Worm (Caenorhabditis elegans) whole organism, young adult: ENCODE results near the gene nep-1.

Source experiments
- B0035.1 ChIP-seq: sonication (generic microtip); optimal IDR thresholded peaks from 2 replicates; lab custom pipeline; 2016; ENCODE audit warnings: missing genetic modification characterization, mild to moderate bottlenecking, missing compliant biosample characterization, missing genotype, missing genetic modification reagents
- B0336.3 ChIP-seq: fragments of 200-800 bp; sonication (Bioruptor generic); IDR thresholded peaks from 2 replicates; pipeline ENCODE4 v1.3.6; 2022; ENCODE audit warnings: missing genetic modification characterization, missing compliant biosample characterization
- D2030.7 ChIP-seq: fragments of 200-800 bp; sonication (Bioruptor generic); IDR thresholded peaks from 2 replicates; pipeline ENCODE4 v1.3.6; 2022; ENCODE audit warnings: missing genetic modification reagents, missing genetic modification characterization, missing compliant biosample characterization
- F10E7.11 ChIP-seq: sonication (generic microtip); optimal IDR thresholded peaks from 2 replicates; lab custom pipeline; 2017; ENCODE audit warnings: mild to moderate bottlenecking, missing genetic modification characterization, moderate library complexity, missing compliant biosample characterization
- F23B12.7 ChIP-seq: sonication (generic microtip); optimal IDR thresholded peaks from 2 replicates; lab custom pipeline; 2017; ENCODE audit warnings: missing genetic modification characterization, mild to moderate bottlenecking, missing compliant biosample characterization, antibody characterized with exemption, moderate library complexity; ENCODE audit not compliant: insufficient read depth
- F52B5.7 ChIP-seq: sonication (generic microtip); optimal IDR thresholded peaks from 2 replicates; lab custom pipeline; 2016; ENCODE audit warnings: mild to moderate bottlenecking, missing genetic modification characterization, missing compliant biosample characterization
- F57A8.1 ChIP-seq: fragments of 200-800 bp; sonication (Bioruptor generic); optimal IDR thresholded peaks from 2 replicates; lab custom pipeline; 2018; ENCODE audit warnings: mild to moderate bottlenecking, missing genetic modification characterization, moderate library complexity, missing compliant biosample characterization
- K11D2.4 ChIP-seq: fragments of 200-800 bp; sonication (Bioruptor generic); IDR thresholded peaks from 2 replicates; pipeline ENCODE4 v1.3.6; 2022; ENCODE audit warnings: missing genetic modification reagents, missing genetic modification characterization, missing compliant biosample characterization
- Y56A3A.18 ChIP-seq: fragments of 200-800 bp; sonication (Bioruptor generic); IDR thresholded peaks from 2 replicates; pipeline ENCODE4 v1.3.6; 2022; ENCODE audit warnings: missing genetic modification reagents, missing genetic modification characterization, missing compliant biosample characterization
- Y79H2A.3 ChIP-seq: fragments of 200-800 bp; sonication (Bioruptor generic); conservative IDR thresholded peaks from 2 replicates; pipeline ENCODE4 v1.3.6; 2022; ENCODE audit warnings: missing genetic modification reagents, missing genetic modification characterization, missing compliant biosample characterization
- ZK185.1 ChIP-seq: sonication (generic microtip); optimal IDR thresholded peaks from 2 replicates; lab custom pipeline; 2016; ENCODE audit warnings: mild to moderate bottlenecking, missing genetic modification characterization, missing compliant biosample characterization; ENCODE audit not compliant: poor library complexity, severe bottlenecking
- akir-1 ChIP-seq: fragments of 200-800 bp; sonication (Bioruptor generic); optimal IDR thresholded peaks from 2 replicates; lab custom pipeline; 2018; ENCODE audit warnings: mild to moderate bottlenecking, missing genetic modification characterization, moderate library complexity, missing compliant biosample characterization
- atf-7 ChIP-seq: sonication (generic microtip); optimal IDR thresholded peaks from 2 replicates; lab custom pipeline; 2017; ENCODE audit warnings: mild to moderate bottlenecking, missing genetic modification characterization, missing compliant biosample characterization
- attf-3 ChIP-seq: fragments of 200-800 bp; sonication (Bioruptor generic); conservative IDR thresholded peaks from 2 replicates; pipeline ENCODE4 v1.3.6; 2022; ENCODE audit warnings: missing genetic modification reagents, missing genetic modification characterization, missing compliant biosample characterization
- attf-5 ChIP-seq: fragments of 200-800 bp; sonication (Bioruptor generic); optimal IDR thresholded peaks from 2 replicates; lab custom pipeline; 2018; ENCODE audit warnings: mild to moderate bottlenecking, missing genetic modification characterization, missing compliant biosample characterization
- attf-6 ChIP-seq: fragments of 200-800 bp; sonication (Bioruptor generic); IDR thresholded peaks from 2 replicates; pipeline ENCODE4 v1.3.6; 2022; ENCODE audit warnings: missing genetic modification reagents, missing genetic modification characterization, missing compliant biosample characterization
- bed-1 ChIP-seq: fragments of 200-800 bp; sonication (Bioruptor generic); IDR thresholded peaks from 2 replicates; pipeline ENCODE4 v1.3.6; 2022; ENCODE audit warnings: missing genetic modification reagents, missing genetic modification characterization, missing compliant biosample characterization
- cebp-1 ChIP-seq, 2 experiments: fragments of 200-800 bp in 1 of 2; sonication (Bioruptor generic) in 1 of 2; sonication (generic microtip) in 1 of 2; IDR thresholded peaks in 1 of 2; optimal IDR thresholded peaks in 1 of 2; 2 replicates each; pipeline versions ENCODE4 v1.3.6 to Lab custom; 2017 to 2022; ENCODE audit warnings: missing compliant biosample characterization in 2 of 2, missing genetic modification characterization in 2 of 2, mild to moderate bottlenecking in 1 of 2, missing genetic modification reagents in 1 of 2, moderate library complexity in 1 of 2
- ceh-100 ChIP-seq: fragments of 200-800 bp; sonication (Bioruptor generic); IDR thresholded peaks from 2 replicates; pipeline ENCODE4 v1.3.6; 2022; ENCODE audit warnings: missing genetic modification reagents, missing genetic modification characterization, missing compliant biosample characterization
- ceh-27 ChIP-seq: fragments of 200-800 bp; sonication (Bioruptor generic); optimal IDR thresholded peaks from 2 replicates; lab custom pipeline; 2018; ENCODE audit warnings: mild to moderate bottlenecking, missing genetic modification characterization, moderate library complexity, missing compliant biosample characterization
- egrh-3 ChIP-seq: fragments of 200-800 bp; sonication (Bioruptor generic); IDR thresholded peaks from 2 replicates; pipeline ENCODE4 v1.3.6; 2022; ENCODE audit warnings: missing genetic modification reagents, missing genetic modification characterization, missing compliant biosample characterization
- ekl-4 ChIP-seq: fragments of 200-800 bp; sonication (Bioruptor generic); IDR thresholded peaks from 2 replicates; pipeline ENCODE4 v1.3.6; 2022; ENCODE audit warnings: missing genetic modification reagents, missing genetic modification characterization, missing compliant biosample characterization
- hsf-1 ChIP-seq: fragments of 200-800 bp; sonication (Bioruptor generic); IDR thresholded peaks from 2 replicates; pipeline ENCODE4 v1.3.6; 2022; ENCODE audit warnings: missing genetic modification reagents, missing genetic modification characterization, missing compliant biosample characterization
- lag-1 ChIP-seq: fragments of 200-800 bp; sonication (Bioruptor generic); IDR thresholded peaks from 2 replicates; pipeline ENCODE4 v1.3.6; 2022; ENCODE audit warnings: missing genetic modification reagents, missing genetic modification characterization, missing compliant biosample characterization
- let-526 ChIP-seq: fragments of 200-800 bp; sonication (Bioruptor generic); IDR thresholded peaks from 2 replicates; pipeline ENCODE4 v1.3.6; 2022; ENCODE audit warnings: missing genetic modification reagents, missing genetic modification characterization, missing compliant biosample characterization
- lin-26 ChIP-seq: fragments of 200-800 bp; sonication (Bioruptor generic); IDR thresholded peaks from 2 replicates; pipeline ENCODE4 v1.3.6; 2022; ENCODE audit warnings: missing genetic modification reagents, missing genetic modification characterization, missing compliant biosample characterization
- lin-40 ChIP-seq: sonication (generic microtip); optimal IDR thresholded peaks from 2 replicates; lab custom pipeline; 2016; ENCODE audit warnings: missing genetic modification characterization, mild to moderate bottlenecking, missing compliant biosample characterization, missing genotype, missing genetic modification reagents
- lir-1 ChIP-seq: fragments of 200-800 bp; sonication (Bioruptor generic); conservative IDR thresholded peaks from 2 replicates; pipeline ENCODE4 v1.3.6; 2022; ENCODE audit warnings: missing genetic modification reagents, missing genetic modification characterization, missing compliant biosample characterization
- lsl-1 ChIP-seq: fragments of 200-800 bp; sonication (Bioruptor generic); optimal IDR thresholded peaks from 2 replicates; lab custom pipeline; 2018; ENCODE audit warnings: mild to moderate bottlenecking, missing genetic modification characterization, moderate library complexity, missing compliant biosample characterization
- lsy-27 ChIP-seq: sonication (generic microtip); optimal IDR thresholded peaks from 2 replicates; lab custom pipeline; 2017; ENCODE audit warnings: missing genetic modification characterization, mild to moderate bottlenecking, missing compliant biosample characterization, antibody characterized with exemption, missing genotype, borderline replicate concordance; ENCODE audit not compliant: insufficient read depth
- madf-3 ChIP-seq: fragments of 200-800 bp; sonication (Bioruptor generic); IDR thresholded peaks from 2 replicates; pipeline ENCODE4 v1.3.6; 2022; ENCODE audit warnings: missing genetic modification reagents, missing genetic modification characterization, missing compliant biosample characterization
- madf-8 ChIP-seq: fragments of 200-800 bp; sonication (Bioruptor generic); conservative IDR thresholded peaks from 2 replicates; pipeline ENCODE4 v1.3.6; 2022; ENCODE audit warnings: missing genetic modification reagents, missing genetic modification characterization, missing compliant biosample characterization
- nhr-27 ChIP-seq: fragments of 200-800 bp; sonication (Bioruptor generic); optimal IDR thresholded peaks from 2 replicates; lab custom pipeline; 2018; ENCODE audit warnings: mild to moderate bottlenecking, missing genetic modification characterization, moderate library complexity, missing compliant biosample characterization
- nhr-80 ChIP-seq: sonication (generic microtip); optimal IDR thresholded peaks from 2 replicates; lab custom pipeline; 2016; ENCODE audit warnings: missing genetic modification characterization, missing compliant biosample characterization
- rec-8 ChIP-seq, 2 experiments: sonication (generic microtip); optimal IDR thresholded peaks; 2 replicates each; lab custom pipeline; 2016; ENCODE audit warnings: mild to moderate bottlenecking in 2 of 2, missing genetic modification characterization in 2 of 2, missing genetic modification reagents in 2 of 2, missing genotype in 2 of 2, missing biosample characterization in 1 of 2, missing compliant biosample characterization in 1 of 2, moderate library complexity in 1 of 2
- rpc-1 ChIP-seq, 2 experiments: fragments of 150-350 bp in 1 of 2; sonication (generic microtip) in 1 of 2; optimal IDR thresholded peaks; 2 replicates each; lab custom pipeline; 2014 to 2018; ENCODE audit warnings: missing biosample characterization in 1 of 2, missing genetic modification characterization in 1 of 2, missing genetic modification reagents in 1 of 2, missing genotype in 1 of 2
- sea-2 ChIP-seq: fragments of 200-800 bp; sonication (Bioruptor generic); IDR thresholded peaks from 2 replicates; pipeline ENCODE4 v1.3.6; 2022; ENCODE audit warnings: missing genetic modification characterization, missing compliant biosample characterization
- sptf-2 ChIP-seq: fragments of 200-800 bp; sonication (Bioruptor generic); optimal IDR thresholded peaks from 2 replicates; lab custom pipeline; 2018; ENCODE audit warnings: mild to moderate bottlenecking, missing genetic modification characterization, missing compliant biosample characterization
- tbp1 ChIP-seq: fragments of 200-800 bp; sonication (Bioruptor generic); optimal IDR thresholded peaks from 2 replicates; lab custom pipeline; 2018; ENCODE audit warnings: mild to moderate bottlenecking, missing genetic modification characterization, missing compliant biosample characterization
- unc-62 ChIP-seq: fragments of 150-350 bp; optimal IDR thresholded peaks from 2 replicates; lab custom pipeline; 2014; ENCODE audit warnings: missing biosample characterization, missing genetic modification reagents, missing genetic modification characterization
- zfh-2 ChIP-seq: fragments of 200-800 bp; sonication (Bioruptor generic); conservative IDR thresholded peaks from 2 replicates; pipeline ENCODE4 v1.3.6; 2022; ENCODE audit warnings: missing genetic modification reagents, missing genetic modification characterization, missing compliant biosample characterization
- ztf-22 ChIP-seq: fragments of 200-800 bp; sonication (Bioruptor generic); optimal IDR thresholded peaks from 2 replicates; lab custom pipeline; 2018; ENCODE audit warnings: mild to moderate bottlenecking, missing genetic modification characterization, moderate library complexity, missing compliant biosample characterization
- ztf-25 ChIP-seq: fragments of 200-800 bp; sonication (Bioruptor generic); IDR thresholded peaks from 2 replicates; pipeline ENCODE4 v1.3.6; 2022; ENCODE audit warnings: missing genetic modification reagents, missing genetic modification characterization, missing compliant biosample characterization
- ztf-26 ChIP-seq: sonication (generic microtip); optimal IDR thresholded peaks from 2 replicates; lab custom pipeline; 2017; ENCODE audit warnings: missing genetic modification characterization, missing compliant biosample characterization
- ztf-28 ChIP-seq: fragments of 200-800 bp; sonication (Bioruptor generic); IDR thresholded peaks from 2 replicates; pipeline ENCODE4 v1.3.6; 2022; ENCODE audit warnings: missing genetic modification reagents, missing genetic modification characterization, missing compliant biosample characterization
- ztf-3 ChIP-seq: fragments of 200-800 bp; sonication (Bioruptor generic); optimal IDR thresholded peaks from 2 replicates; lab custom pipeline; 2018; ENCODE audit warnings: mild to moderate bottlenecking, missing genetic modification characterization, missing compliant biosample characterization

nep-1 gene

DNA sequence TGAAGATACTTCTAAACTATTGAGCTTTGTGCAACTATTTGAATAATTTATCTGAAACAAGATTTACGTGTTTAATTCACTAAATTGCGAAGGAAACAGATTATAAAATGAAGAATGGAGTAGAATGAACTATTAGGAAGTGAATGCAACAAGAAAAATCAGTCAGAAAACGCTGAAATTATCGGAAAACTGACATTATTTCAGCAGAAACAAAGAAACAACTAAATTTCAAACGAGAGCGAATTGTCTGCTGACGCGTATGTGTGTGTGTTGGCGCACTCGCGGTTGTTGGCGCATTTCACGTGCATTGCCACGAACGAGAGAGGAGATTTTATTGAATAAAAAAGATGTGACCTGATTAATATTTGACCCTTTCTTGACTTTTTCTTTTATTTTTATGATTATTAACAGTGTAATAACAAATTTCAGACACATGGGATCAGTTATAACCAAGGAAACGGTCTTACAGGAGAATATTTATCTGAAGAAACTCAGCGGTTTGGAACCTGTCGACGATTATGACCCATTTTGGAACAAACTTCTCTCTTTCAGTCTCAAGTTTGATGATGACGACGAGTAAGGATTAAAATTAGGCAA is 19.0 kb upstream of the nep-1 start, which contains the start of the genes trr-1 and C47D12.2 (continued):
- TF ChIP-seq tbp1 (peak; percentile 35), ceh-27 (GFP tag; lab: Kevin White, UChicago) (no peak), hsf-1 (GFP tag; lab: Robert Waterston, UW) (no peak), ztf-28 (GFP tag; lab: Robert Waterston, UW) (no peak), ZK185.1 (tag; lab: Kevin White, UChicago) (peak; percentile 60), egrh-3 (no peak), lag-1 (GFP tag; lab: Robert Waterston, UW) (no peak), D2030.7 (peak; percentile 34; the same call in 1 of the 2 replicates), nhr-27 (tag; lab: Kevin White, UChicago) (no peak), B0035.1 (tag; lab: Kevin White, UChicago) (no peak), lir-1 (GFP tag; lab: Robert Waterston, UW) (no peak), attf-5 (peak; percentile 84), F23B12.7 (no peak), lin-40 (tag; lab: Kevin White, UChicago) (no peak), ztf-22 (GFP tag; lab: Kevin White, UChicago) (no peak), madf-3 (no peak), lsy-27 (tag; lab: Kevin White, UChicago) (no peak), rec-8 (tag; optimal IDR thresholded peaks at IDR 0.05; lab: Kevin White, UChicago) (no peak), Y56A3A.18 (GFP tag; lab: Robert Waterston, UW) (no peak), attf-3 (GFP tag; lab: Robert Waterston, UW) (peak; percentile 56; the same call in 1 of the 2 replicates), bed-1 (GFP tag; lab: Robert Waterston, UW) (no peak), B0336.3 (0 out of 2 replicates have a peak, but pooled peaks have one; percentile 18), F10E7.11 (tag; lab: Kevin White, UChicago) (no peak), akir-1 (GFP tag; lab: Kevin White, UChicago) (no peak), sptf-2 (GFP tag; lab: Kevin White, UChicago) (no peak), sea-2 (GFP tag; lab: Robert Waterston, UW) (no peak), ekl-4 (no peak), ceh-100 (GFP tag; lab: Robert Waterston, UW) (no peak), lin-26 (no peak), atf-7 (no peak), ztf-26 (tag; lab: Kevin White, UChicago) (no peak), madf-8 (no peak), K11D2.4 (no peak), ztf-25 (GFP tag; lab: Robert Waterston, UW) (no peak), F57A8.1 (no peak), unc-62 (GFP tag; lab: Kevin White, UChicago) (no peak), nhr-80 (peak; percentile 42), let-526 (GFP tag; lab: Robert Waterston, UW) (no peak), Y79H2A.3 (GFP tag; lab: Robert Waterston, UW) (no peak), lsl-1 (GFP tag; lab: Kevin White, UChicago) (peak; percentile 68), zfh-2 (GFP tag; lab: Robert Waterston, UW) (no peak), F52B5.7 (tag; lab: Kevin White, UChicago) (no peak), attf-6 (GFP tag; lab: Robert Waterston, UW) (no peak), ztf-3 (GFP tag; lab: Kevin White, UChicago) (no peak), cebp-1 (GFP tag; IDR thresholded peaks at IDR 0.05; lab: Robert Waterston, UW) (no peak), cebp-1 (tag; optimal IDR thresholded peaks at IDR 0.05; lab: Kevin White, UChicago) (no peak), rpc-1 (optimal IDR thresholded peaks at IDR 0.05; lab: Kevin White, UChicago) (no peak), rpc-1 (tag; optimal IDR thresholded peaks at IDR 0.05; lab: Kevin White, UChicago) (no peak)
